Worm (Caenorhabditis elegans): Measurements from ENCODE around the gene W04G3.10.

ce11 chrX:11122412-11122811 lies 44.4 kb upstream of the W04G3.10 start:
- TF ChIP-seq pha-4 (tag; optimal IDR thresholded peaks at IDR 0.05) (no peak), mab-5 (tag; optimal IDR thresholded peaks at IDR 0.05) (no peak), nhr-28 (tag; optimal IDR thresholded peaks at IDR 0.05) (no peak), sem-2 (GFP tag; optimal IDR thresholded peaks at IDR 0.05) (no peak), nhr-12 (tag; optimal IDR thresholded peaks at IDR 0.05) (no peak), lsy-2 (tag; optimal IDR thresholded peaks at IDR 0.05) (no peak), nhr-76 (tag; optimal IDR thresholded peaks at IDR 0.05) (no peak), unc-62 (GFP tag; optimal IDR thresholded peaks at IDR 0.05) (no peak), nhr-237 (tag; optimal IDR thresholded peaks at IDR 0.05) (no peak), tbx-8 (GFP tag; optimal IDR thresholded peaks at IDR 0.05) (no peak), drap-1 (GFP tag; optimal IDR thresholded peaks at IDR 0.05) (no peak), lin-13 (tag; optimal IDR thresholded peaks at IDR 0.05) (no peak), blmp-1 (tag; optimal IDR thresholded peaks at IDR 0.05) (no peak), unc-120 (tag; optimal IDR thresholded peaks at IDR 0.05; ENCODE audit: poor library complexity, severe bottlenecking) (no peak)
